Worm (Caenorhabditis elegans): Measurements from ENCODE around the gene arrd-12.

Gene arrd-12

DNA sequence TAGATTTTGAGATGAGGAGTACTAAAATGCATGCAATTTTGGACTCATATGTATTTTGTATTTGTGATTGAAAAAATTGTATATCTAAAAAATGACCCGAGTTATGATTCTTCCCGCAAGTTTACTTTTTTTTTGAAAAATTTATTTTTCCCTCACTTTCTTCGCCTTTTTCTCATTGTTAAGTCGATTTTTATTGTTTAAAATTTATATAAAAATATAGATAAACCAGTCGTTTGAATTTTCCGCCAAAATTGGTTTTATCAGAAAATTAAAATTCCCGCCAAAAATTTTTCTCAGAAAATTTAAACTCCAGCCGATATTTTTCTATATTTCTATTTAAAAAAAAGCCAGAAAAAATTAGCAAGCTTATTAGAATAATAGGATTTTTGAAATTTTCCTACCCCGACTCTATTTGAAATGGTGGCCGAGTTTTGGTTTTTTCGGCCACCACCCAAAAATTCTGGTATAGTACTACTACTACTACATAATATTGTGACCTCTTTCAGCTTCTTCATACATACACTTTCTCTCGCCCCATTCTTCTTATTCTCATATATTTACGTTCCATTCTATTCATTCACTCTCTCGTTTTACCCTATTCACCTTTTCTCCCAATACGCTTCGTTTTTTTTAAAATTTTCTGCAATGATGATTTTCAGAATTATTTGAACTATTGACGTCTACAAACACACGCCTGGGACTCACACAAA lies 25.7 kb downstream of the arrd-12 start, which contains the start of gene ZK131.11:
TSS of gene ZK131.11 (plus strand) at position 660 of the 710 bp plus-strand sequence.
- no peak for TF ChIP-seq him-1 (tag; optimal IDR thresholded peaks at IDR 0.05)
- TF ChIP-seq dao-5 (tag; optimal IDR thresholded peaks at IDR 0.05) = no peak
- no peak for TF ChIP-seq W03F9.2 (tag; optimal IDR thresholded peaks at IDR 0.05)

DNA sequence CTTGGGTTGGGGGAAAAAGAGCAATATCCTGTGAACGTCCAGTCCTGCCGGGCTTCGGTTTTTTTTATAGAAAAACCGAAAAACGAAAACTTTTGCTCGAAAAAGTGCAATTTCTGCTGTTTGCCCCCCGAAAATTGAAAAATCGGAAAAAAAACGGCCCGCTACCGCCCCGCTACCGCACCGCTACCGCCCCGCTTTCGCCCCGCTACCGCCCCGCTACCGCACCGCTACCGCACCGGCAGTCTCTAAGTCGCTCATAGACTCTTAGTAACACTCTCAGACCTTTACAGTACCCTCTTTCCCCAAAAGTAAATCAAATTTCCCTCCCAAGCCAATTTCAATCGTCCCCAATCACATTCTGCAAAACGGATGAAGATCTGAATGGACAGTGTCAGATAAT lies 29.1 kb downstream of the arrd-12 start:
- TF ChIP-seq dao-5 (tag; optimal IDR thresholded peaks at IDR 0.05) (no peak), him-1 (tag; optimal IDR thresholded peaks at IDR 0.05) (no peak)

DNA sequence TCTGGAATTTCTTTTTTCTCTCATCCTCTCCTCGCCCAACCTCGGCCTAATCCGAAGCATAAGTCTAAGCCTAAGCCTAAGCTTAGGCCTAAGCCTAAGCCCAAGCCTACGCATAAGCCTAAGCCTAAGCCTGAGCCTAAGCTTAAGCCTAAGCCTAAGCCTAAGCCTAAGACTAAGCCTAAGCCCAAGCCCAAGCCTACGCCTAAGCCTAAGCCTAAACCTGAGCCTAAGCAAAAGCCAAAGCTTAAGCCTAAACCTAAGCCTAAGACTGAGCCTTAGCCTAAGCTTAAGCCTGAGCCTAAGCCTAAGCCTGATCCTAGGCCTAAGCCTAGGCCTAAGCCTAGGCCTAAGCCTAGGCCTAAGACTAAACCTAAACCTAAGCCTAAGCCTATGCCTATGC lies 30.3 kb downstream of the arrd-12 start:
- TF ChIP-seq W03F9.2 (tag; optimal IDR thresholded peaks at IDR 0.05) = no peak
- no peak for TF ChIP-seq him-1 (tag; optimal IDR thresholded peaks at IDR 0.05)
- no peak for TF ChIP-seq dao-5 (tag; optimal IDR thresholded peaks at IDR 0.05)

DNA sequence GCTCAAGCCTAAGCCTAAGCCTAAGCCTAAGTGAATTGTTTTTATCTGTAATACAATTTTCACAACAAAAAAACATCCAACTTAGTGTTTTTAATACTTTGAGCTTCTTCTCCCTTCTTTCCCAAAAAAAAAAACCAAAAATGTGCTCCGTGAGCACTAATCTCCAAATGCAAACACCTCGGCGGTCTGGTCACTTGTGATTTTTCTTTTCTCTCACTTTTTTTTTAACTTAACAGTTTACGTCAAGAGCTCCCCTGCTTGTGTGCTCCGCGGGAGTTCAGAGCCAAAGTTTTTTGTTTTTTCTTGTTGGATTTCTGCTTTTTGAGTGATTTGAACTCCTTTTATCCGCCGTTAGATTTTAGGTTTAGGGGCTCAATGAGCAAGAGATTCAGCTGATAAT lies 40.2 kb downstream of the arrd-12 start:
- TF ChIP-seq W03F9.2 (tag; optimal IDR thresholded peaks at IDR 0.05) (no peak), him-1 (tag; optimal IDR thresholded peaks at IDR 0.05) (no peak), dao-5 (tag; optimal IDR thresholded peaks at IDR 0.05) (no peak)

DNA sequence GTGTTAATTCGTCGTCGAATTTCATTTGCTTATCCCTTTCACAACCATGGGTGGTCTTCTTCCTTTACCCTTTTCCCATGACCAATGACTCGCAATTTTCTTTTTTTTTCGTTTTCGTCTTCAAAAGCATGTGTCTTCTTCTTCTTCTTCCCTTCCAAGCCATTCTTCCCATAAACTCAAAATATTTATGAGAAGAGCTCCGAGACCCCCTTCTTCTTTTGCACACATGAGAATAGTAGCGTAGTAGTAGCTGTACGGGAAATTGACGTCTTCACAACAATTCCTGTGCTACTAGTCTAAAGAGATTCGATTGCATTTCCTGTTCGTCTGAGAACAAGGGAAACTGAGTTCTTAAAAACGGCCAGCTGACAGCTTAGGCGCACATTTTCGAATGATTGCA lies 46.3 kb downstream of the arrd-12 start:
- TF ChIP-seq him-1 (tag; optimal IDR thresholded peaks at IDR 0.05) = no peak
- TF ChIP-seq W03F9.2 (tag; optimal IDR thresholded peaks at IDR 0.05) = no peak
- TF ChIP-seq dao-5 (tag; optimal IDR thresholded peaks at IDR 0.05) = no peak

DNA sequence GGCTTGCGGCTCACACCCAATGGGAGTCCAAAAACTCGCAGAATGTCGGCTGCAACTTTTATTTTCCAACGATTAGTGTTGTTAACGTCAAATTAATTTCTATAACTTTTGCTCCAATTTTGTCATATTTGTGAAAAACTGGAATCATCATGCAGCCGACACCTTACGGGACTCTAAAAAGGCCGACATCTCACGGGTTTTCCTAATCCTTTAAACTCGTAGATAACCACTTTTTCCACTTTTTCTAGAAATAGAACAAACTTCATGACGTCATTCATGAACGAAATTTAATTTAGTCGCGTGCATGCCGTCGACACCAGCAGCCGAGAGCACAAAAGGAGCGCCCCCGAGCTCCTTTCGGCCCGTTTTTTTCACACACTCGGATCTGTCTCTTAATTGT lies 47.4 kb downstream of the arrd-12 start:
- TF ChIP-seq dao-5 (tag; optimal IDR thresholded peaks at IDR 0.05) (no peak), him-1 (tag; optimal IDR thresholded peaks at IDR 0.05) (no peak), W03F9.2 (tag; optimal IDR thresholded peaks at IDR 0.05) (no peak)

DNA sequence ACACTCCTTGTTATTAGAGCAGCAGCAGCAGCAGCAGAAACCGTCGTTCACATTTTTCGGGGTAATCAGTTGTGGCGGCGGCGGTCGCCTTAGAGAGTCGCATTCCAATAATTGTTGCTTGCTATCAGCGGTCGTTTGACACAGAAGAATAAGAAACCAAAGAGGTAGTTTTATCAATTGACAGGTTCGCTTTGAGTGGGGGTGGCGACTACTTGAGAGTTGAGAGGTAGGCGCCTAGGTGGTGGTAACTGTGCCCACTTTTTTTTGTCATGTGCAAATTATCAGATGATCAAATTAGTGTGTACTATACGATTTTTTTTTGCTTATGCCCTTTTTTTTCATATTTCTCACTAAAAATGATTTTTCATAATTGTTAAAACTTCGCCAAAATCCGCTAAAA lies 47.9 kb downstream of the arrd-12 start:
- TF ChIP-seq him-1 (tag; optimal IDR thresholded peaks at IDR 0.05) (no peak), W03F9.2 (tag; optimal IDR thresholded peaks at IDR 0.05) (no peak), dao-5 (tag; optimal IDR thresholded peaks at IDR 0.05) (no peak)

DNA sequence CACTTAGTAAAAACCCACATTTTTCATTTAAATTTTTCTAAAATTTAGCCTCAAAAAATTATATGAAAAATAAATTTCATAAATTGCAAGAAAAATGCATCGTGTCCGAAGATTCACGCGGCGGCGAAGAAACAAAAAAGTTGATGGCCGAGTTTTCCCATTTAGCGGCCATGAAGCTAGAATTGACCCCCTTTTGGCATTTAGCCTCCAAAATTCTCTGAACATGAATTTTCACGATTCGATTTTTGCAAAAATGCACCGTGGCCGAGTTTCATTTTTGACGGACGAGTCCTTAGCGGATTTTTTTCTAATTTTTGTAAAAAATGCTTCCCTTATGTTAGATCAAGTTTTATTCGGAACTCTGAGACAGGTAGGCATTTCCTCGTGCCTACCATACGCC lies 49.5 kb downstream of the arrd-12 start:
- TF ChIP-seq W03F9.2 (tag; optimal IDR thresholded peaks at IDR 0.05) (no peak), him-1 (tag; optimal IDR thresholded peaks at IDR 0.05) (no peak), dao-5 (tag; optimal IDR thresholded peaks at IDR 0.05) (no peak)
